Comparison of ENCODE assay signal across 4 worm cellular contexts in the genomic region with DNA sequence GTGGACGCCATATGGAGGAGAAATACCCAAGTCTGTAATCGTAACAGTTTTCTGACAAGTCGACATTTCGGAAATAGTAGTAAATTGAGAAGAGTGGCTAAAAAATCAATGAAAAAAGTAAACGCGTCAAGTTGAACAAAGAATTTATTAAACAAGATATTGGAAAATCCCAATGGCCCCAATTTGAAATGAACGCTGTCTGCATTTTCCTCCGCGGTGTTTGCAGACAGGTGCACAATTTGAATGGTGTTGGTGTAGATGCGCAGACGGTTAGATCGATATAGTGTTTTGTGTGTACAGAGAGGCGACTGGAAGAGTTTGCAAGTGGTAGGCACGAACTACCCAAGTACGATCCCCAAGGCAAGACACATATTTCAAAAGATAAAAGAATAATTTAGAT.
TF ChIP-seq lines count a peak whose summit lies in the region.

A gene (minus strand): TSS at position 54 of the 400 bp plus-strand sequence.
A gene (plus strand): TSS at position 335 of the 400 bp plus-strand sequence.

TF ChIP-seq in whole organism, L1 larva, 84 proteins besides CTCF, POLR2A, EP300 and RAD21 (continued from another document and continues in another):
- TF ChIP-seq mab-9 (GFP tag; IDR thresholded peaks at IDR 0.05; lab: Robert Waterston, UW) = no peak
- peak; percentile 17 for TF ChIP-seq jun-1 (tag; optimal IDR thresholded peaks at IDR 0.05; lab: Kevin White, UChicago)
- TF ChIP-seq efl-1 (optimal IDR thresholded peaks at IDR 0.05; lab: Kevin White, UChicago) = peak; percentile 50 to 55
- TF ChIP-seq efl-1 (GFP tag; optimal IDR thresholded peaks at IDR 0.05 in 1 of 2; lab: Kevin White, UChicago) = peak; percentile 47 to 66
- TF ChIP-seq lin-35 (GFP tag; optimal IDR thresholded peaks at IDR 0.05; lab: Kevin White, UChicago) = peak; percentile 8 to 78
- peak; percentile 61 for TF ChIP-seq snu-23 (GFP tag; optimal IDR thresholded peaks at IDR 0.05; lab: Kevin White, UChicago)
- peak; percentile 25 for TF ChIP-seq nhr-77 (tag; optimal IDR thresholded peaks at IDR 0.05; lab: Kevin White, UChicago)
- no peak for TF ChIP-seq fkh-10 (GFP tag; optimal IDR thresholded peaks at IDR 0.05; lab: Kevin White, UChicago)
- TF ChIP-seq lin-13 (GFP tag; optimal IDR thresholded peaks at IDR 0.05; lab: Kevin White, UChicago) = peak; percentile 36
- no peak for TF ChIP-seq ztf-4 (tag; optimal IDR thresholded peaks at IDR 0.05; lab: Kevin White, UChicago)
- no peak for TF ChIP-seq ces-1 (GFP tag; optimal IDR thresholded peaks at IDR 0.05; lab: Kevin White, UChicago)
- no peak for TF ChIP-seq lir-3 (tag; optimal IDR thresholded peaks at IDR 0.05; lab: Kevin White, UChicago; ENCODE audit: poor library complexity)
- TF ChIP-seq mdl-1 (tag; optimal IDR thresholded peaks at IDR 0.05; lab: Kevin White, UChicago) = peak in 1 of 2 experiments; percentile 38
- TF ChIP-seq fkh-4 (tag; optimal IDR thresholded peaks at IDR 0.05; lab: Kevin White, UChicago; ENCODE audit: borderline replicate concordance) = no peak
- TF ChIP-seq nhr-85 (tag; lab: Kevin White, UChicago) = no peak
- TF ChIP-seq dpl-1 (GFP tag; optimal IDR thresholded peaks at IDR 0.05; lab: Kevin White, UChicago) = peak; percentile 5 to 65 (median 55)
- TF ChIP-seq tbx-2 (tag; optimal IDR thresholded peaks at IDR 0.05; lab: Kevin White, UChicago) = peak; percentile 7
- peak; percentile 34 for TF ChIP-seq rnt-1 (tag; optimal IDR thresholded peaks at IDR 0.05; lab: Kevin White, UChicago)
- TF ChIP-seq mep-1 (tag; optimal IDR thresholded peaks at IDR 0.05; lab: Kevin White, UChicago) = peak; percentile 69
- TF ChIP-seq irx-1 (tag; optimal IDR thresholded peaks at IDR 0.05; lab: Kevin White, UChicago) = no peak
- no peak for TF ChIP-seq nhr-19 (GFP tag; conservative IDR thresholded peaks at IDR 0.05; lab: Robert Waterston, UW)
- no peak for TF ChIP-seq ceh-8 (GFP tag; optimal IDR thresholded peaks at IDR 0.05; lab: Kevin White, UChicago)
- TF ChIP-seq blmp-1 (tag; optimal IDR thresholded peaks at IDR 0.05; lab: Kevin White, UChicago) = peak; percentile 35
- peak; percentile 32 for TF ChIP-seq nhr-90 (tag; optimal IDR thresholded peaks at IDR 0.05; lab: Kevin White, UChicago; ENCODE audit: poor library complexity)
- TF ChIP-seq lsy-2 (tag; optimal IDR thresholded peaks at IDR 0.05; lab: Kevin White, UChicago) = peak; percentile 39 to 67
- no peak for TF ChIP-seq unc-62 (GFP tag; optimal IDR thresholded peaks at IDR 0.05; lab: Kevin White, UChicago)
- TF ChIP-seq nhr-71 (tag; optimal IDR thresholded peaks at IDR 0.05; lab: Kevin White, UChicago) = peak; percentile 49
- no peak for TF ChIP-seq C04F5.9 (tag; optimal IDR thresholded peaks at IDR 0.05; lab: Kevin White, UChicago)
- TF ChIP-seq swsn-7 (tag; optimal IDR thresholded peaks at IDR 0.05; lab: Kevin White, UChicago) = peak; percentile 30
- TF ChIP-seq skn-1 (tag; optimal IDR thresholded peaks at IDR 0.05; lab: Kevin White, UChicago) = peak; percentile 33
- TF ChIP-seq lin-14 (GFP tag; optimal IDR thresholded peaks at IDR 0.05; lab: Kevin White, UChicago) = peak; percentile 71

TF ChIP-seq in whole organism, L2 larva, 48 proteins besides CTCF, POLR2A, EP300 and RAD21 (continued from another document and continues in another):
- TF ChIP-seq peb-1 (tag; optimal IDR thresholded peaks at IDR 0.05; lab: Kevin White, UChicago) (no peak), fos-1 (tag; optimal IDR thresholded peaks at IDR 0.05; lab: Kevin White, UChicago) (peak; percentile 38), elt-1 (tag; optimal IDR thresholded peaks at IDR 0.05; lab: Kevin White, UChicago) (no peak), ceh-16 (tag; optimal IDR thresholded peaks at IDR 0.05; lab: Kevin White, UChicago) (no peak), unc-62 (GFP tag; optimal IDR thresholded peaks at IDR 0.05; lab: Kevin White, UChicago) (no peak), C34F6.9 (tag; optimal IDR thresholded peaks at IDR 0.05; lab: Kevin White, UChicago) (peak; percentile 59), nhr-129 (tag; optimal IDR thresholded peaks at IDR 0.05; lab: Kevin White, UChicago) (peak; percentile 70), lin-39 (tag; optimal IDR thresholded peaks at IDR 0.05; lab: Kevin White, UChicago) (no peak), ZK546.5 (tag; optimal IDR thresholded peaks at IDR 0.05; lab: Kevin White, UChicago) (no peak), snpc-4 (tag; optimal IDR thresholded peaks at IDR 0.05; lab: Kevin White, UChicago) (no peak), skn-1 (tag; optimal IDR thresholded peaks at IDR 0.05; lab: Kevin White, UChicago) (no peak), mbf-1 (tag; optimal IDR thresholded peaks at IDR 0.05; lab: Kevin White, UChicago) (no peak), unc-55 (GFP tag; optimal IDR thresholded peaks at IDR 0.05; lab: Kevin White, UChicago) (peak; percentile 62), nhr-12 (tag; optimal IDR thresholded peaks at IDR 0.05; lab: Kevin White, UChicago) (no peak), ama-1 (optimal IDR thresholded peaks at IDR 0.05; lab: Kevin White, UChicago) (no peak), blmp-1 (tag; optimal IDR thresholded peaks at IDR 0.05; lab: Kevin White, UChicago; ENCODE audit: insufficient read depth) (no peak), lin-13 (GFP tag; optimal IDR thresholded peaks at IDR 0.05; lab: Kevin White, UChicago) (no peak), lin-11 (tag; optimal IDR thresholded peaks at IDR 0.05; lab: Kevin White, UChicago) (no peak), nhr-21 (tag; optimal IDR thresholded peaks at IDR 0.05; lab: Kevin White, UChicago) (no peak), sem-4 (tag; optimal IDR thresholded peaks at IDR 0.05; lab: Kevin White, UChicago) (peak; percentile 16), nhr-10 (tag; optimal IDR thresholded peaks at IDR 0.05; lab: Kevin White, UChicago) (no peak), nhr-23 (tag; optimal IDR thresholded peaks at IDR 0.05; lab: Kevin White, UChicago) (no peak), sma-3 (GFP tag; optimal IDR thresholded peaks at IDR 0.05; lab: Kevin White, UChicago) (peak; percentile 3), ztf-11 (tag; optimal IDR thresholded peaks at IDR 0.05; lab: Kevin White, UChicago) (no peak), sma-9 (GFP tag; optimal IDR thresholded peaks at IDR 0.05; lab: Kevin White, UChicago) (peak; percentile 21), sma-9 (tag; optimal IDR thresholded peaks at IDR 0.05; lab: Kevin White, UChicago) (no peak), nhr-11 (tag; optimal IDR thresholded peaks at IDR 0.05; lab: Kevin White, UChicago) (no peak), aly-2 (tag; optimal IDR thresholded peaks at IDR 0.05; lab: Kevin White, UChicago) (no peak), gmeb-1 (tag; optimal IDR thresholded peaks at IDR 0.05; lab: Kevin White, UChicago) (peak; percentile 42), ztf-1 (GFP tag; conservative IDR thresholded peaks at IDR 0.05; lab: Robert Waterston, UW) (no peak), nhr-77 (tag; optimal IDR thresholded peaks at IDR 0.05; lab: Kevin White, UChicago) (no peak), mab-5 (tag; optimal IDR thresholded peaks at IDR 0.05; lab: Kevin White, UChicago) (no peak), nhr-6 (tag; optimal IDR thresholded peaks at IDR 0.05; lab: Kevin White, UChicago) (no peak), lsy-2 (tag; optimal IDR thresholded peaks at IDR 0.05; lab: Kevin White, UChicago) (peak in 1 of 2 experiments; percentile 40), elt-3 (tag; optimal IDR thresholded peaks at IDR 0.05; lab: Kevin White, UChicago) (no peak)

TF ChIP-seq in whole organism, L3 larva, 47 proteins besides CTCF, POLR2A, EP300 and RAD21 (continued from another document):
- TF ChIP-seq lin-39 (tag; optimal IDR thresholded peaks at IDR 0.05; lab: Kevin White, UChicago) = peak; percentile 36
- TF ChIP-seq nhr-25 (tag; optimal IDR thresholded peaks at IDR 0.05; lab: Kevin White, UChicago) = peak; percentile 15
- peak; percentile 47 for TF ChIP-seq nfya-1 (tag; optimal IDR thresholded peaks at IDR 0.05; lab: Kevin White, UChicago; ENCODE audit: insufficient read depth)
- no peak for TF ChIP-seq egl-27 (tag; optimal IDR thresholded peaks at IDR 0.05; lab: Kevin White, UChicago)
- TF ChIP-seq R02D3.7 (tag; optimal IDR thresholded peaks at IDR 0.05; lab: Kevin White, UChicago) = no peak

TF ChIP-seq in whole organism, L4 larva, 104 proteins besides CTCF, POLR2A, EP300 and RAD21 (continued from another document):
- TF ChIP-seq dpl-1 (GFP tag; optimal IDR thresholded peaks at IDR 0.05; lab: Kevin White, UChicago) = peak; percentile 52
- TF ChIP-seq dve-1 (tag; optimal IDR thresholded peaks at IDR 0.05; lab: Kevin White, UChicago; ENCODE audit: insufficient read depth) = peak; percentile 63
- TF ChIP-seq nhr-28 (tag; optimal IDR thresholded peaks at IDR 0.05; lab: Kevin White, UChicago) = peak; percentile 41
- peak in 1 of 2 experiments; percentile 55 for TF ChIP-seq lsy-2 (tag; optimal IDR thresholded peaks at IDR 0.05; lab: Kevin White, UChicago)
- TF ChIP-seq hmg-1.1 (GFP tag; IDR thresholded peaks at IDR 0.05; lab: Robert Waterston, UW) = peak; percentile 50; the same call in 1 of the 2 replicates
- peak; percentile 39; the same call in 1 of the 2 replicates for TF ChIP-seq dmd-6 (GFP tag; IDR thresholded peaks at IDR 0.05; lab: Robert Waterston, UW)
- TF ChIP-seq daf-16 (GFP tag; optimal IDR thresholded peaks at IDR 0.05; lab: Kevin White, UChicago) = no peak
- TF ChIP-seq daf-16 (tag; optimal IDR thresholded peaks at IDR 0.05; lab: Kevin White, UChicago) = peak; percentile 83
